Fruit fly (Drosophila melanogaster) whole organism, prepupa: ENCODE data around the gene CG33341.

Experiments used
- CG11902 ChIP-seq: fragments of 200-800 bp; sonication (Bioruptor generic); optimal IDR thresholded peaks from 3 replicates; lab custom pipeline; 2016; ENCODE audit warnings: missing biosample characterization, missing genetic modification characterization
- CG1621 ChIP-seq: fragments of 200-800 bp; sonication (Bioruptor generic); optimal IDR thresholded peaks from 3 replicates; lab custom pipeline; 2018; ENCODE audit warnings: missing biosample characterization, mild to moderate bottlenecking, missing genetic modification characterization
- CG16779 ChIP-seq: fragments of 200-800 bp; sonication (Bioruptor generic); optimal IDR thresholded peaks from 3 replicates; lab custom pipeline; 2017; ENCODE audit warnings: missing biosample characterization, mild to moderate bottlenecking, missing genetic modification characterization
- CG31627 ChIP-seq: fragments of 200-800 bp; sonication (Bioruptor generic); optimal IDR thresholded peaks from 3 replicates; lab custom pipeline; 2016; ENCODE audit warnings: missing biosample characterization, missing genetic modification characterization
- CG32006 ChIP-seq: fragments of 200-800 bp; sonication (Bioruptor generic); optimal IDR thresholded peaks from 3 replicates; lab custom pipeline; 2017; ENCODE audit warnings: missing biosample characterization, mild to moderate bottlenecking, missing genetic modification characterization
- CG6163 ChIP-seq: fragments of 200-800 bp; sonication (Bioruptor generic); IDR thresholded peaks from 3 replicates; pipeline ENCODE4 v1.3.6; 2022; ENCODE audit warnings: missing biosample characterization, missing genetic modification characterization
- CG6792 ChIP-seq: fragments of 200-800 bp; sonication (Bioruptor generic); optimal IDR thresholded peaks from 3 replicates; lab custom pipeline; 2016; ENCODE audit warnings: missing biosample characterization, missing genetic modification characterization
- CG6854 ChIP-seq: fragments of 200-800 bp; sonication (Bioruptor generic); optimal IDR thresholded peaks from 2 replicates; lab custom pipeline; 2017; ENCODE audit warnings: missing biosample characterization, mild to moderate bottlenecking, missing genetic modification characterization
- CG8632 ChIP-seq: fragments of 200-800 bp; sonication (Bioruptor generic); optimal IDR thresholded peaks from 3 replicates; lab custom pipeline; 2016; ENCODE audit warnings: missing biosample characterization, missing genetic modification characterization
- Sox102F ChIP-seq: fragments of 200-800 bp; sonication (Bioruptor generic); optimal IDR thresholded peaks from 2 replicates; lab custom pipeline; 2016; ENCODE audit warnings: missing biosample characterization, mild to moderate bottlenecking, missing genetic modification characterization
- achi ChIP-seq: fragments of 200-800 bp; sonication (Bioruptor generic); optimal IDR thresholded peaks from 3 replicates; lab custom pipeline; 2016; ENCODE audit warnings: missing biosample characterization, missing genetic modification characterization
- dac ChIP-seq: fragments of 200-800 bp; sonication (Bioruptor generic); optimal IDR thresholded peaks from 2 replicates; lab custom pipeline; 2017; ENCODE audit warnings: missing biosample characterization, mild to moderate bottlenecking, missing genetic modification characterization
- esn ChIP-seq: fragments of 200-800 bp; sonication (Bioruptor generic); optimal IDR thresholded peaks from 2 replicates; lab custom pipeline; 2016; ENCODE audit warnings: missing biosample characterization, mild to moderate bottlenecking, missing genetic modification characterization, moderate library complexity
- net ChIP-seq: fragments of 200-800 bp; sonication (Bioruptor generic); optimal IDR thresholded peaks from 3 replicates; lab custom pipeline; 2016; ENCODE audit warnings: missing biosample characterization, missing genetic modification characterization

DNA sequence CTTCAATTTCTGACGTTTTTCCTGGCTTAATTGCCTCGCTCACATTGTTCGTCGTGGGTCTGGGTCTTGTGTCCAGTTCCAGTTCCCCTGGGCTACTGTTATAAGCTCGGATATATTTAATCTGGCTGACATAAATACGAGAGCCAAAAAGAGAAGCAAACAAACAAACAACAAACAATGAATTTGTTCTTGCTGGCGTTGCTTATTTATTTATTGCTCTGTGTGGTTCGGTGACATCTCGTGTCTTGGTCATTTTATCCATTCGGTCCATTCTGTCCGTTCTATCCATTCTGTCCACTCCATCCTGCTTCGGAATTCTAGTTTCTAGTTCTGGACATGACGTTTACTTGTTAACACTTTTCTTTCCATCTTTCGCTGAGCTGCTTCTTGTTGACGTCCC is 16.8 kb downstream of the CG33341 start, which contains the start of gene CG17780:
- TF ChIP-seq CG6854 (GFP tag; lab: Kevin White, UChicago) (no peak), CG8632 (GFP tag; lab: Kevin White, UChicago) (no peak), achi (GFP tag; lab: Kevin White, UChicago) (no peak), esn (GFP tag; lab: Kevin White, UChicago) (no peak), CG11902 (GFP tag; lab: Kevin White, UChicago) (no peak), dac (no peak), Sox102F (GFP tag; lab: Kevin White, UChicago) (no peak), CG32006 (no peak), CG6163 (GFP tag; lab: Robert Waterston, UW) (no peak), CG6792 (GFP tag; lab: Kevin White, UChicago) (no peak), net (GFP tag; lab: Kevin White, UChicago) (no peak), CG16779 (tag; lab: Kevin White, UChicago) (no peak), CG31627 (GFP tag; lab: Kevin White, UChicago) (no peak), CG1621 (tag; lab: Kevin White, UChicago) (no peak)
